Fruit fly (Drosophila melanogaster) Kc167 (cell line): ENCODE results near the gene CG31960.

ENCODE experiments used
- Myc ChIP-seq: fragments of >200 bp; optimal IDR thresholded peaks from 2 replicates; lab custom pipeline; 2017; ENCODE audit warnings: missing external identifiers
- Sin3A ChIP-seq: fragments of >200 bp; optimal IDR thresholded peaks from 2 replicates; lab custom pipeline; 2018; ENCODE audit warnings: missing external identifiers
- h ChIP-seq: fragments of >200 bp; optimal IDR thresholded peaks from 3 replicates; lab custom pipeline; 2018; ENCODE audit warnings: missing external identifiers
- insv ChIP-seq: fragments of >200 bp; optimal IDR thresholded peaks from 3 replicates; lab custom pipeline; 2018; ENCODE audit warnings: missing external identifiers
- psq ChIP-seq: fragments of >200 bp; optimal IDR thresholded peaks from 2 replicates; lab custom pipeline; 2017; ENCODE audit warnings: missing external identifiers
- ttk ChIP-seq: sonication (Bioruptor generic); optimal IDR thresholded peaks from 2 replicates; lab custom pipeline; 2017; ENCODE audit warnings: missing external identifiers

The CG31960 gene

dm6 chr2L:3784268-3784997 is at the start of gene CG31960:
CG31960 (plus strand) TSS chr2L:3784947.
- TF ChIP-seq psq (no peak), insv (lab: Kevin White, UChicago) (no peak), h (no peak), Sin3A (lab: Kevin White, UChicago) (no peak), ttk (lab: Kevin White, UChicago) (no peak), Myc (lab: Kevin White, UChicago) (no peak)

dm6 chr2L:3737003-3737662 is 47.6 kb upstream of the CG31960 start:
- no peak for TF ChIP-seq Sin3A (lab: Kevin White, UChicago)
- TF ChIP-seq h: no peak
- no peak for TF ChIP-seq insv (lab: Kevin White, UChicago)
- TF ChIP-seq ttk (lab: Kevin White, UChicago): no peak
- TF ChIP-seq psq: no peak
- TF ChIP-seq Myc (lab: Kevin White, UChicago): no peak

- TF ChIP-seq Sin3A (lab: Kevin White, UChicago): no peak
- no peak for TF ChIP-seq h
- TF ChIP-seq ttk (lab: Kevin White, UChicago): no peak
- TF ChIP-seq Myc (lab: Kevin White, UChicago): no peak
- no peak for TF ChIP-seq psq
- TF ChIP-seq insv (lab: Kevin White, UChicago): no peak
Measured at dm6 chr2L:3737682-3738081, 47.1 kb upstream of the CG31960 start.

- no peak for TF ChIP-seq insv (lab: Kevin White, UChicago)
- TF ChIP-seq ttk (lab: Kevin White, UChicago): no peak
- no peak for TF ChIP-seq Myc (lab: Kevin White, UChicago)
- no peak for TF ChIP-seq psq
- TF ChIP-seq Sin3A (lab: Kevin White, UChicago): no peak
- TF ChIP-seq h: no peak
Measured at dm6 chr2L:3740443-3740842, 44.3 kb upstream of the CG31960 start.

dm6 chr2L:3748691-3749090 is 36.1 kb upstream of the CG31960 start:
- TF ChIP-seq Sin3A (lab: Kevin White, UChicago) (no peak), psq (no peak), h (no peak), ttk (lab: Kevin White, UChicago) (no peak), insv (lab: Kevin White, UChicago) (no peak), Myc (lab: Kevin White, UChicago) (no peak)

dm6 chr2L:3754835-3755547 is 29.8 kb upstream of the CG31960 start:
- TF ChIP-seq psq: no peak
- TF ChIP-seq ttk (lab: Kevin White, UChicago): no peak
- TF ChIP-seq Myc (lab: Kevin White, UChicago): no peak
- no peak for TF ChIP-seq Sin3A (lab: Kevin White, UChicago)
- no peak for TF ChIP-seq insv (lab: Kevin White, UChicago)
- no peak for TF ChIP-seq h

dm6 chr2L:3756831-3757351 is 27.9 kb upstream of the CG31960 start, which contains the start of gene CG43707:
CG43707 (plus strand) TSS chr2L:3757256.
- TF ChIP-seq h (no peak), insv (lab: Kevin White, UChicago) (no peak), psq (no peak), Sin3A (lab: Kevin White, UChicago) (no peak), Myc (lab: Kevin White, UChicago) (no peak), ttk (lab: Kevin White, UChicago) (no peak)

- no peak for TF ChIP-seq psq
- TF ChIP-seq ttk (lab: Kevin White, UChicago): no peak
- TF ChIP-seq Sin3A (lab: Kevin White, UChicago): no peak
- no peak for TF ChIP-seq Myc (lab: Kevin White, UChicago)
- no peak for TF ChIP-seq insv (lab: Kevin White, UChicago)
- no peak for TF ChIP-seq h
Measured at dm6 chr2L:3765194-3765593, 19.6 kb upstream of the CG31960 start, which contains the start of gene CG43703. CG43703 (plus strand) TSS chr2L:3765494.

- TF ChIP-seq ttk (lab: Kevin White, UChicago) (no peak), Sin3A (lab: Kevin White, UChicago) (no peak), h (no peak), insv (lab: Kevin White, UChicago) (no peak), Myc (lab: Kevin White, UChicago) (no peak), psq (no peak)
Measured at dm6 chr2L:3769718-3770461, 14.9 kb upstream of the CG31960 start.

dm6 chr2L:3771109-3772067 is 13.4 kb upstream of the CG31960 start, which contains the start of gene bowl:
bowl (plus strand) TSS chr2L:3771700.
- TF ChIP-seq insv (lab: Kevin White, UChicago) (no peak), ttk (lab: Kevin White, UChicago) (no peak), Myc (lab: Kevin White, UChicago) (no peak)
